Worm (Caenorhabditis elegans): ENCODE results near the gene age-1.

The age-1 gene

DNA sequence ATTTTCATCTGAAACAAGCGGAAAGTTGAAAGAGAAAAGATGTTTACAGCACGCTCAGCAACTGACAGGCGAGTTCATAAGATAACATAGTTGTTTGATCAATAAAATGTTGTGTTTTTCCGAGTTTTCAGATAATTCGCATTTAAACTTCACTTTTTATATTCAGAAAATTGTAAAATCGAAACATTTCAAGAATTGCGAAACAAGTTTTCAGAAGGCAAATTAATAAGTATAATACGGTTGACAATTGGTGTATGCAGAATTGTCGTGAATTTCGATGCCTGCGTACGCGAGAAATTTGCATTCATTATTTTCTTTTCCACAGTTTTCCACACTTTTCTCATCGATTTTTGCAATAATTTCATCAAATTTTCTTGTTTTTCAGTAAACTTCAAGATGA lies 31.5 kb downstream of the age-1 start, which contains the start of the genes ooc-3 and B0334.4:
Gene ooc-3 (minus strand): TSS at position 15 of the 400 bp plus-strand sequence.
Gene B0334.4 (plus strand): TSS at position 386 of the 400 bp plus-strand sequence.
- TF ChIP-seq nfya-1 (tag; optimal IDR thresholded peaks at IDR 0.05; ENCODE audit: insufficient read depth) (peak; percentile 72), egl-27 (tag; optimal IDR thresholded peaks at IDR 0.05) (no peak), skn-1 (tag; optimal IDR thresholded peaks at IDR 0.05) (peak; percentile 56), pha-4 (tag; optimal IDR thresholded peaks at IDR 0.05) (peak; percentile 70), egl-5 (tag; optimal IDR thresholded peaks at IDR 0.05) (peak; percentile 11)

DNA sequence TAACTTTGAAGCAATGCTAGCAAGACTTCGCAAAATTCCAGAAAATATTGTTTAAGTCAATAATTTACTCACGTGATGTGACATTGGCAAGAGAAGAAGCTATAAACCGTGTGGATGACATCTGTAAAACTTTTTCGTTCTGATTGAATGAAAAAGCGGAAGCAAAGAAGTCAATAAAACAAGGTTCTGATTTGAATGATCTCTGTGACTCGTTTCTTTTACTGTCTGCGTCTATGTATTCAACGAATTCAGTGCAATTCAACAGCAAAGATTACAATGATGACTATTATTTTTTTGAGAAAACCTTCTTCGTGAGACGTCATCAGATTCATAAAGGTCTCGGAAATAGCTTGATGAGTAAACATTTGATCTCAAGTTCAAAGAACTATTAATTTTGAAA lies 34.0 kb downstream of the age-1 start, which contains the start of gene hacl-1:
Gene hacl-1 (minus strand): TSS at position 121 of the 400 bp plus-strand sequence.
- peak; percentile 87 for TF ChIP-seq nhr-25 (tag; optimal IDR thresholded peaks at IDR 0.05)
- TF ChIP-seq nfya-1 (tag; optimal IDR thresholded peaks at IDR 0.05; ENCODE audit: insufficient read depth) = peak; percentile 1
- TF ChIP-seq elt-3 (tag; optimal IDR thresholded peaks at IDR 0.05) = no peak
- TF ChIP-seq hmg-11 (tag; optimal IDR thresholded peaks at IDR 0.05) = no peak
- no peak for TF ChIP-seq pha-4 (tag; optimal IDR thresholded peaks at IDR 0.05)
- no peak for TF ChIP-seq nhr-237 (tag; optimal IDR thresholded peaks at IDR 0.05)
- no peak for TF ChIP-seq egl-27 (tag; optimal IDR thresholded peaks at IDR 0.05)
- no peak for TF ChIP-seq mml-1 (tag; optimal IDR thresholded peaks at IDR 0.05)
- TF ChIP-seq sea-2 (GFP tag; optimal IDR thresholded peaks at IDR 0.05) = no peak
- no peak for TF ChIP-seq unc-39 (tag; optimal IDR thresholded peaks at IDR 0.05)
- peak; percentile 38 for TF ChIP-seq nhr-23 (tag; optimal IDR thresholded peaks at IDR 0.05)
- no peak for TF ChIP-seq elt-1 (tag; optimal IDR thresholded peaks at IDR 0.05)
- no peak for TF ChIP-seq nhr-76 (tag; optimal IDR thresholded peaks at IDR 0.05)
- peak; percentile 9 for TF ChIP-seq ceh-28 (tag; optimal IDR thresholded peaks at IDR 0.05)
- no peak for TF ChIP-seq lin-15B (tag; optimal IDR thresholded peaks at IDR 0.05)
- no peak for TF ChIP-seq unc-62 (GFP tag; optimal IDR thresholded peaks at IDR 0.05)
- no peak for TF ChIP-seq elt-2 (tag; optimal IDR thresholded peaks at IDR 0.05)
- TF ChIP-seq ztf-4 (tag; optimal IDR thresholded peaks at IDR 0.05) = no peak
- no peak for TF ChIP-seq mdl-1 (tag; optimal IDR thresholded peaks at IDR 0.05)
- TF ChIP-seq ceh-9 (tag; optimal IDR thresholded peaks at IDR 0.05) = no peak
- no peak for TF ChIP-seq nhr-77 (tag; optimal IDR thresholded peaks at IDR 0.05)
- no peak for TF ChIP-seq lin-39 (tag; optimal IDR thresholded peaks at IDR 0.05)
- TF ChIP-seq lsy-12 (tag; optimal IDR thresholded peaks at IDR 0.05) = peak; percentile 7
- no peak for TF ChIP-seq ceh-82 (tag; optimal IDR thresholded peaks at IDR 0.05)
- TF ChIP-seq ama-1 (optimal IDR thresholded peaks at IDR 0.05) = no peak
- TF ChIP-seq ztf-11 (tag; optimal IDR thresholded peaks at IDR 0.05) = no peak
- no peak for TF ChIP-seq tbx-2 (tag; optimal IDR thresholded peaks at IDR 0.05)
- TF ChIP-seq ZK546.5 (tag; optimal IDR thresholded peaks at IDR 0.05) = no peak
- no peak for TF ChIP-seq nhr-12 (tag; optimal IDR thresholded peaks at IDR 0.05)
- TF ChIP-seq zag-1 (tag; optimal IDR thresholded peaks at IDR 0.05) = no peak
- no peak for TF ChIP-seq nhr-43 (tag; optimal IDR thresholded peaks at IDR 0.05; ENCODE audit: poor library complexity, severe bottlenecking)
- no peak for TF ChIP-seq egl-5 (tag; optimal IDR thresholded peaks at IDR 0.05)
- no peak for TF ChIP-seq fos-1 (tag; optimal IDR thresholded peaks at IDR 0.05)
- no peak for TF ChIP-seq snpc-4 (tag; optimal IDR thresholded peaks at IDR 0.05)
- TF ChIP-seq nhr-28 (tag; optimal IDR thresholded peaks at IDR 0.05) = no peak
- TF ChIP-seq daf-12 (tag; optimal IDR thresholded peaks at IDR 0.05) = no peak
- no peak for TF ChIP-seq nhr-11 (tag; optimal IDR thresholded peaks at IDR 0.05)
- TF ChIP-seq pqm-1 (tag; optimal IDR thresholded peaks at IDR 0.05) = peak; percentile 62
- TF ChIP-seq skn-1 (tag; optimal IDR thresholded peaks at IDR 0.05) = no peak
- no peak for TF ChIP-seq fkh-10 (GFP tag; optimal IDR thresholded peaks at IDR 0.05)
- no peak for TF ChIP-seq aly-2 (tag; optimal IDR thresholded peaks at IDR 0.05)
- TF ChIP-seq nhr-67 (tag; optimal IDR thresholded peaks at IDR 0.05) = no peak
- no peak for TF ChIP-seq R02D3.7 (tag; optimal IDR thresholded peaks at IDR 0.05)
- no peak for TF ChIP-seq eor-1 (tag; optimal IDR thresholded peaks at IDR 0.05)
- no peak for TF ChIP-seq fkh-2 (tag; optimal IDR thresholded peaks at IDR 0.05)
- peak; percentile 4 for TF ChIP-seq jun-1 (tag; optimal IDR thresholded peaks at IDR 0.05)
- no peak for TF ChIP-seq ceh-16 (tag; optimal IDR thresholded peaks at IDR 0.05)

All from whole organism, L3 larva.